Worm (Caenorhabditis elegans) whole organism, mixed stage, embryonic: Measurements from ENCODE around the gene emb-4.

ENCODE experiments used
- M03D4.4 ChIP-seq: sonication (generic microtip); optimal IDR thresholded peaks from 2 replicates; lab custom pipeline; 2017; ENCODE audit warnings: mild to moderate bottlenecking, missing genetic modification characterization, missing compliant biosample characterization
- bed-3 ChIP-seq: fragments of 200-800 bp; sonication (Bioruptor generic); optimal IDR thresholded peaks from 3 replicates; lab custom pipeline; 2018; ENCODE audit warnings: mild to moderate bottlenecking, missing genetic modification characterization, moderate library complexity, missing compliant biosample characterization
- ceh-39 ChIP-seq: fragments of 150-350 bp; optimal IDR thresholded peaks from 2 replicates; lab custom pipeline; 2014; ENCODE audit warnings: missing biosample characterization, missing genetic modification characterization
- ceh-43 ChIP-seq: fragments of 200-800 bp; sonication (Bioruptor generic); optimal IDR thresholded peaks from 2 replicates; lab custom pipeline; 2018; ENCODE audit warnings: mild to moderate bottlenecking, missing genetic modification characterization, moderate library complexity, missing compliant biosample characterization
- ceh-83 ChIP-seq: fragments of 200-800 bp; sonication (Bioruptor generic); optimal IDR thresholded peaks from 2 replicates; lab custom pipeline; 2018; ENCODE audit warnings: mild to moderate bottlenecking, missing genetic modification characterization, missing compliant biosample characterization
- ces-1 ChIP-seq: fragments of 150-350 bp; optimal IDR thresholded peaks from 2 replicates; lab custom pipeline; 2014; ENCODE audit warnings: missing biosample characterization, missing genetic modification reagents, missing genetic modification characterization
- drap-1 ChIP-seq: fragments of 200-800 bp; sonication (Bioruptor generic); optimal IDR thresholded peaks from 3 replicates; lab custom pipeline; 2018; ENCODE audit warnings: mild to moderate bottlenecking, missing genetic modification characterization, missing compliant biosample characterization
- elt-1 ChIP-seq: sonication (generic microtip); optimal IDR thresholded peaks from 2 replicates; lab custom pipeline; 2017; ENCODE audit warnings: missing genetic modification characterization, mild to moderate bottlenecking, missing compliant biosample characterization, antibody characterized with exemption, moderate library complexity, borderline replicate concordance; ENCODE audit not compliant: insufficient read depth
- elt-3 ChIP-seq: fragments of 150-350 bp; optimal IDR thresholded peaks from 2 replicates; lab custom pipeline; 2014; ENCODE audit warnings: missing biosample characterization, missing genetic modification characterization
- ham-2 ChIP-seq: fragments of 200-800 bp; sonication (Bioruptor generic); optimal IDR thresholded peaks from 2 replicates; lab custom pipeline; 2018; ENCODE audit warnings: mild to moderate bottlenecking, missing genetic modification characterization, missing compliant biosample characterization
- hlh-1 ChIP-seq: fragments of 150-350 bp; optimal IDR thresholded peaks from 2 replicates; lab custom pipeline; 2014; ENCODE audit warnings: missing biosample characterization, missing genetic modification reagents, missing genetic modification characterization
- lin-13 ChIP-seq: fragments of 150-350 bp; optimal IDR thresholded peaks from 2 replicates; lab custom pipeline; 2014; ENCODE audit warnings: missing biosample characterization, missing genetic modification characterization
- lin-32 ChIP-seq: fragments of 200-800 bp; sonication (Bioruptor generic); optimal IDR thresholded peaks from 2 replicates; lab custom pipeline; 2018; ENCODE audit warnings: mild to moderate bottlenecking, missing genetic modification characterization, missing compliant biosample characterization
- mab-5 ChIP-seq: fragments of 150-350 bp; optimal IDR thresholded peaks from 2 replicates; lab custom pipeline; 2014; ENCODE audit warnings: missing biosample characterization, missing genetic modification characterization
- mep-1 ChIP-seq: fragments of 150-350 bp; optimal IDR thresholded peaks from 2 replicates; lab custom pipeline; 2017; ENCODE audit warnings: missing biosample characterization, missing genetic modification reagents, missing genetic modification characterization, inconsistent platforms
- mls-2 ChIP-seq: sonication (generic microtip); optimal IDR thresholded peaks from 2 replicates; lab custom pipeline; 2016; ENCODE audit warnings: mild to moderate bottlenecking, missing genetic modification characterization, moderate library complexity, missing compliant biosample characterization
- nhr-2 ChIP-seq: fragments of 150-350 bp; optimal IDR thresholded peaks from 2 replicates; lab custom pipeline; 2014; ENCODE audit warnings: missing biosample characterization, missing genetic modification characterization
- nhr-237 ChIP-seq: fragments of 150-350 bp; optimal IDR thresholded peaks from 2 replicates; lab custom pipeline; 2014; ENCODE audit warnings: missing biosample characterization, missing genetic modification characterization
- nhr-28 ChIP-seq: fragments of 150-350 bp; optimal IDR thresholded peaks from 2 replicates; lab custom pipeline; 2014; ENCODE audit warnings: missing biosample characterization, missing genetic modification characterization
- nhr-76 ChIP-seq: sonication (generic microtip); optimal IDR thresholded peaks from 2 replicates; lab custom pipeline; 2017; ENCODE audit warnings: missing biosample characterization, missing genetic modification characterization
- pha-4 ChIP-seq: fragments of 150-350 bp; optimal IDR thresholded peaks from 2 replicates; lab custom pipeline; 2018; ENCODE audit warnings: missing biosample characterization, missing genetic modification reagents, missing genetic modification characterization
- sem-2 ChIP-seq: fragments of 200-800 bp; sonication (Bioruptor generic); optimal IDR thresholded peaks from 2 replicates; lab custom pipeline; 2018; ENCODE audit warnings: mild to moderate bottlenecking, missing genetic modification characterization, missing compliant biosample characterization
- snpc-4 ChIP-seq: fragments of 150-350 bp; optimal IDR thresholded peaks from 2 replicates; lab custom pipeline; 2014; ENCODE audit warnings: missing biosample characterization, missing genetic modification characterization
- sptf-1 ChIP-seq: sonication (generic microtip); optimal IDR thresholded peaks from 2 replicates; lab custom pipeline; 2017; ENCODE audit warnings: mild to moderate bottlenecking, missing genetic modification characterization, moderate library complexity, missing compliant biosample characterization
- tbx-8 ChIP-seq: fragments of 200-800 bp; sonication (Bioruptor generic); optimal IDR thresholded peaks from 2 replicates; lab custom pipeline; 2018; ENCODE audit warnings: mild to moderate bottlenecking, missing genetic modification characterization, moderate library complexity, missing compliant biosample characterization
- unc-39 ChIP-seq: fragments of 150-350 bp; optimal IDR thresholded peaks from 2 replicates; lab custom pipeline; 2014; ENCODE audit warnings: missing biosample characterization, missing genetic modification characterization
- unc-62 ChIP-seq: fragments of 150-350 bp; optimal IDR thresholded peaks from 2 replicates; lab custom pipeline; 2014; ENCODE audit warnings: missing biosample characterization, missing genetic modification reagents, missing genetic modification characterization
- zip-8 ChIP-seq: fragments of 150-350 bp; optimal IDR thresholded peaks from 2 replicates; lab custom pipeline; 2014; ENCODE audit warnings: missing biosample characterization, missing genetic modification characterization
- ztf-11 ChIP-seq: fragments of 150-350 bp; optimal IDR thresholded peaks from 2 replicates; lab custom pipeline; 2014; ENCODE audit warnings: missing biosample characterization, missing genetic modification characterization

The emb-4 gene

DNA sequence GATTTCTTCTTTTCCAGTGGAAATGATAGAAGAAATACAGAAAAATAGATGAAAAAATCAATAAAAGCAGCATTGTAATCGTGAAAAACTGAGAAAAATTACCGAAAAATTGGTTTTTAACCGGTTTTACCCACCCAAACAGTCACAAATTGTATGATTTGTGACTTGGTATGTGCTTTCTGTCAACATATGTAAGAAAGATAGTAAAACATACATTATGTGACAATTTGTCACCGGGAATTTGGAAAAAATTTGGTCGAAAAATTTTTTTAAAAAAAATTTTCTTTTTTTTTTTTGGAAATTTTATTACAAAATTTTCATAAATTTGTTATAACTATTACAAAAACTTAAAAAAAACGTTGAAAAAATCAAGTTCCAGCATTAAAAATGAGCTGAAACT is 57.6 kb downstream of the emb-4 start, which contains the start of gene cyp-33D3:
TSS of gene cyp-33D3 (minus strand) at position 101 of the 400 bp plus-strand sequence.
- TF ChIP-seq ceh-39 (tag; lab: Kevin White, UChicago) (no peak), elt-3 (tag; lab: Kevin White, UChicago) (no peak), nhr-2 (no peak), snpc-4 (tag; lab: Kevin White, UChicago) (no peak), mep-1 (no peak), ceh-83 (GFP tag; lab: Kevin White, UChicago) (no peak), unc-62 (GFP tag; lab: Kevin White, UChicago) (no peak), sem-2 (GFP tag; lab: Kevin White, UChicago) (no peak), zip-8 (tag; lab: Kevin White, UChicago) (no peak), lin-13 (tag; lab: Kevin White, UChicago) (no peak), ham-2 (GFP tag; lab: Kevin White, UChicago) (no peak), tbx-8 (no peak), bed-3 (GFP tag; lab: Kevin White, UChicago) (no peak), lin-32 (GFP tag; lab: Kevin White, UChicago) (no peak), nhr-28 (tag; lab: Kevin White, UChicago) (no peak), M03D4.4 (tag; lab: Kevin White, UChicago) (no peak), ztf-11 (tag; lab: Kevin White, UChicago) (no peak), ceh-43 (GFP tag; lab: Kevin White, UChicago) (no peak), nhr-237 (tag; lab: Kevin White, UChicago) (no peak)
- TF ChIP-seq, all 35 proteins: peak for 0

DNA sequence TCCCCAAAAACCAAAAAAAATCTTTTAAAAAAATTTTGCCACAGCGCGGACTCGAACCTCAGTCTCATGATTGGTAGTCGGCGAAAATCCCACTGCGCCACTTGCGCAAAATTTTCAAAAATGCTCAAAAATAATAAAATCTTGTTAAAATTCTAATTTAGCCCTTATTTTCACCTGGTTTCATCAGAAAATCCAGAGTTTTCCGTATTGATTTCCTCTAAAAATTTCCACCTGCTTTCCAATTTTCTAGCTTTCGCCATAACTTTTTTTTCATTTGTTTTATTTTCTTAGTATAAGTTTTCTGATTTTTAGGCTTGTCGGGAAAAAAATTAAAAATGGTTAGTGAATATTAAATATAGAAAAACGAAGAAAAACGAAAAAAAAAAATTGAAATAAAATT is 67.4 kb downstream of the emb-4 start:
- TF ChIP-seq sem-2 (GFP tag; lab: Kevin White, UChicago) (no peak), elt-3 (tag; lab: Kevin White, UChicago) (no peak), nhr-2 (no peak), elt-1 (no peak), ces-1 (no peak), hlh-1 (tag; lab: Kevin White, UChicago) (no peak), ceh-39 (tag; lab: Kevin White, UChicago) (no peak), mls-2 (no peak), sptf-1 (no peak)

DNA sequence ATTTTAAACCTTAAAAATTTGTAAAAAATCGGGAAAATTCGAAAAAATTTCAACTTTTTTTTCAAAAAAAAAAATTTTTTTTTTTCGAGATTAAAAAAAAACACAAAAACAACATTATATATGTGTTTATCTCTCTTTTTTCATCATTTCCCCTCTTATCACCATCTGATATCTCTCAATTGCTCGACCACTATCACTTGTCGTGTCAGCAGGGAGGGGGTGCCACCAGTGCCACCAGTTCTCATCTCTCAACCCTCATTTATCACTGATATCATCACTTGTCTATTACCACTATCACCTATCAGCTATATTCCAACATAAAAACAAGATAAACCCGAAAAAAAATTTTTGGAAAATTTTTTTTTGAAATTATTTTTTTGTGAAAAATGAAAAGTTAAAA is 68.3 kb downstream of the emb-4 start:
- TF ChIP-seq pha-4 (no peak), ceh-39 (tag; lab: Kevin White, UChicago) (no peak), drap-1 (GFP tag; lab: Kevin White, UChicago) (no peak), mab-5 (tag; lab: Kevin White, UChicago) (no peak), elt-1 (no peak), M03D4.4 (tag; lab: Kevin White, UChicago) (no peak), mep-1 (no peak), nhr-237 (tag; lab: Kevin White, UChicago) (no peak), ztf-11 (tag; lab: Kevin White, UChicago) (no peak)
- TF ChIP-seq, all 35 proteins: peak for 0

DNA sequence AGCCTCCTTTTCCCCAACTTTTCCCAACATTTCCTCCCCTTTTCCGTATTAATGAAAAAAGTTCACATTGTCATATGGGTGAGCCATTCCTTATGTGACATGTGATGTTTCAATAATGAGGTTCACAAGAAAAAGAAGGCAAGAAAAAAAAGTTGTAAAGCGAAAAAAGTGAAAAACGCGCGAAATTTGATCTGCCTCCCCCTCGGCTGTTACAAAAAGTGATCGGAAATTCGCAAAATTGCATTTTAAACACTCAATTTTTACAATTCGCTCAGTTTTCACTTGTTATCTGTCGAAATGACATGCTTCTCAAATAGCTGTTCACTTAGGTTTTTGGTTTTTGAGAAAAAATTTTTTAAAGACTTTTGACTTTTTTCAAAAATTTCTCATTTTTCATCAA is 73.2 kb downstream of the emb-4 start:
- TF ChIP-seq unc-62 (GFP tag; lab: Kevin White, UChicago): no peak
- TF ChIP-seq, all 35 proteins: peak for 0

DNA sequence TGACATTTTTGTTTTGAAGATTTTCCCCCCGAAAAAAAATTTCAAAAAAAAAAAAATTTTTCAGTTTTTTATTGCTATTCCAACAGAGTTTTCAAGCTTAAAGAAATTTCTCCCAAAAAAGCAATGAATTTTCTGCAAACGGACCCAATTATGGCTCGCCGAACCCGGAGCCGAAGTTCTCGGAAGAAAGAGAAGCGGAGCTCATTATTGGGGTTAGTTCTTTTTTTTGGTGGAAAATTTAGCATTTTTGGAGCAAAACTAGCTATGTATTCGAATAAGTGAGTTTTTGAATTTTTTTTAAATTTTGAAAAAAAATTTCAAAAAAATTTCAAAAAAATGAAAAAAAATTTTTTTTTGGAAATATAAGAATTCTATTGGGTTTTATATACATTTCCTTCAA is 75.1 kb downstream of the emb-4 start, which contains the start of gene ncs-5:
TSS of gene ncs-5 (plus strand) at position 124 of the 400 bp plus-strand sequence.
- TF ChIP-seq nhr-76 (tag; lab: Kevin White, UChicago) (no peak), lin-13 (tag; lab: Kevin White, UChicago) (no peak), mep-1 (no peak), unc-62 (GFP tag; lab: Kevin White, UChicago) (no peak), hlh-1 (tag; lab: Kevin White, UChicago) (no peak), ceh-39 (tag; lab: Kevin White, UChicago) (no peak), ztf-11 (tag; lab: Kevin White, UChicago) (no peak), drap-1 (GFP tag; lab: Kevin White, UChicago) (no peak), sem-2 (GFP tag; lab: Kevin White, UChicago) (no peak), ces-1 (no peak), mab-5 (tag; lab: Kevin White, UChicago) (no peak), elt-1 (no peak), sptf-1 (no peak)
- TF ChIP-seq, all 35 proteins: peak for 0

DNA sequence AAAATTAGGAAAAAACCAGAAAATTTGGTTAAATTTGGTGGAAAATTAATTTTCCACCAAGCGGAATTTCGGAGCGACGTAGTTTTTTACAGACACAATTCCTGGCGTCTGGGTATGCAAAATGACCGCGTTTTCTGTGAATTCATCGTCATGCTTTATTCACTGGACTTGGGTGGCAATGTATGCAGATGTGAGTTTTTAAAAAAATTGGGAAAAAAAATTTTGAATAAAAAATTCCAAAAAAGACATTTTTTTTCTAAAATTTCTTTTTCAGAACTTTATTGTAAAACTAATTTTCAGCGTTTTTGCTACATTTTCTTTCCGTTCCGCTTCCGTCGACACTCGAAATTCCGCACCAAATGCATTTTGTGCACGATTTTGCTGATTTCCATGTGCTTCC is 83.4 kb downstream of the emb-4 start, which contains the start of gene C54E10.7:
TSS of gene C54E10.7 (plus strand) at position 301 of the 400 bp plus-strand sequence.
- TF ChIP-seq mls-2: no peak
- no peak for TF ChIP-seq zip-8 (tag; lab: Kevin White, UChicago)
- no peak for TF ChIP-seq sem-2 (GFP tag; lab: Kevin White, UChicago)
- TF ChIP-seq nhr-237 (tag; lab: Kevin White, UChicago): no peak
- no peak for TF ChIP-seq nhr-28 (tag; lab: Kevin White, UChicago)
- no peak for TF ChIP-seq unc-39 (tag; lab: Kevin White, UChicago)
- no peak for TF ChIP-seq unc-62 (GFP tag; lab: Kevin White, UChicago)
- TF ChIP-seq ceh-43 (GFP tag; lab: Kevin White, UChicago): no peak
- TF ChIP-seq M03D4.4 (tag; lab: Kevin White, UChicago): no peak
